Fruit fly (Drosophila melanogaster): ENCODE results near the gene mdy.

mdy gene

DNA sequence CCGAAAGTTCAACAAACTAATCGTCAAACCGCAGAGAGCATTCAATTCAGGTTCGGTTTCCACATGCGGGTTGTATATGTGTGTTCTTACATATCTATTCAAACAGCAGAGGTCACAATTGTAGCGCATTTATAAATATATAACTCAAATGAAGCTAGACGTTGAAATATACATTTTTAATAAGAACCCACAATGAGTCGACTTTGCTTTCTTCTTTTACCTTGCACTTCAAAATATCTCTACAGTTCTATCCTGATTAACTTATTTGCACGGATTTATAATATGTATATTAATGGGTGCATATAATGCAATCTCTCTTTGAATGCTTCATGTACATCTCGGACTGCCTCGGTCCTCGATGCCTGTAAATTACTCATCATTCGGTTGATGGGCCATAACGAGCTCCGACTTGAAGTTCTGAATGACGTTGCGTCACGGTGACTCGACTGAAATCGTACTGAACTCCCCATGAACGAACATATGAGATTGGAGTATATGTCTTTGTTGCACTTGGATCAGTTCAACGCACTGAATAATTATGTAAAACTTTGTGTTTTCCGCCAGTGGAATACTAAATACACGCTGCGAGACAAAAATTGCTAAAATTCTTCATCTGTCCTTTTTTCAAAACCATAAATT, 2.0 kb downstream of the mdy start (continued):
- TF ChIP-seq kay (GFP tag; optimal IDR thresholded peaks at IDR 0.05) (peak; percentile 24), CG2712 (tag; optimal IDR thresholded peaks at IDR 0.05) (peak; percentile 61), Nf-YB (GFP tag; optimal IDR thresholded peaks at IDR 0.05) (peak; percentile 30), Ssrp (tag; optimal IDR thresholded peaks at IDR 0.05) (peak; percentile 13), dysf (GFP tag; IDR thresholded peaks at IDR 0.05) (peak; percentile 34; the same call in 1 of the 3 replicates), CG11504 (tag; optimal IDR thresholded peaks at IDR 0.05) (peak; percentile 43), Sox102F (GFP tag; optimal IDR thresholded peaks at IDR 0.05) (peak; percentile 43), bsh (GFP tag; optimal IDR thresholded peaks at IDR 0.05) (peak; percentile 56 to 73), sisA (GFP tag; IDR thresholded peaks at IDR 0.05) (0 out of 2 replicates have a peak, but pooled peaks have one; percentile 25), zen2 (GFP tag; IDR thresholded peaks at IDR 0.05; ENCODE audit: partially characterized antibody) (no peak), CG11398 (GFP tag; optimal IDR thresholded peaks at IDR 0.05) (no peak), CG5180 (GFP tag; optimal IDR thresholded peaks at IDR 0.05) (peak; percentile 19), lbe (GFP tag; optimal IDR thresholded peaks at IDR 0.05) (peak; percentile 36), HmgD (GFP tag; optimal IDR thresholded peaks at IDR 0.05) (no peak), Blimp-1 (GFP tag; optimal IDR thresholded peaks at IDR 0.05) (peak; percentile 62), Spps (tag; optimal IDR thresholded peaks at IDR 0.05) (peak; percentile 22), nerfin-1 (tag; optimal IDR thresholded peaks at IDR 0.05) (peak; percentile 36), CG30403 (GFP tag; optimal IDR thresholded peaks at IDR 0.05) (peak; percentile 35), CG10267 (tag; optimal IDR thresholded peaks at IDR 0.05) (peak; percentile 27), Drgx (GFP tag; IDR thresholded peaks at IDR 0.05) (peak; percentile 31; the same call in 1 of the 2 replicates), unpg (GFP tag; optimal IDR thresholded peaks at IDR 0.05) (peak; percentile 52), Abd-B (GFP tag; optimal IDR thresholded peaks at IDR 0.05) (peak; percentile 13), mld (GFP tag; IDR thresholded peaks at IDR 0.05; ENCODE audit: partially characterized antibody) (no peak), CG18476 (GFP tag; optimal IDR thresholded peaks at IDR 0.05) (peak; percentile 3), CG17361 (GFP tag; IDR thresholded peaks at IDR 0.05) (0 out of 3 replicates have a peak, but pooled peaks have one; percentile 39), CG7839 (tag; optimal IDR thresholded peaks at IDR 0.05) (peak; percentile 43), CG17829 (tag; optimal IDR thresholded peaks at IDR 0.05) (peak; percentile 43)

dm6 chr2L:16819714-16820113, 3.3 kb downstream of the mdy start:
- TF ChIP-seq CG10959 (GFP tag; IDR thresholded peaks at IDR 0.05) (no peak), lab (GFP tag; optimal IDR thresholded peaks at IDR 0.05) (peak; percentile 44), CG9609 (GFP tag; optimal IDR thresholded peaks at IDR 0.05) (no peak), luna (GFP tag; optimal IDR thresholded peaks at IDR 0.05) (no peak), run (tag; optimal IDR thresholded peaks at IDR 0.05) (no peak), CG8089 (GFP tag; optimal IDR thresholded peaks at IDR 0.05) (no peak), Hr51 (GFP tag; optimal IDR thresholded peaks at IDR 0.05) (no peak), ftz-f1 (GFP tag; optimal IDR thresholded peaks at IDR 0.05) (no peak), z (GFP tag; IDR thresholded peaks at IDR 0.05) (peak; percentile 48; the same call in 1 of the 3 replicates), TFAM (GFP tag; optimal IDR thresholded peaks at IDR 0.05) (no peak), CG17385 (GFP tag; optimal IDR thresholded peaks at IDR 0.05) (peak; percentile 9), sima (GFP tag; optimal IDR thresholded peaks at IDR 0.05) (no peak), Vsx1 (GFP tag; optimal IDR thresholded peaks at IDR 0.05) (peak; percentile 62), CG31388 (GFP tag; optimal IDR thresholded peaks at IDR 0.05) (no peak), danr (GFP tag; IDR thresholded peaks at IDR 0.05) (no peak), grau (tag; optimal IDR thresholded peaks at IDR 0.05) (peak; percentile 37), CG8478 (optimal IDR thresholded peaks at IDR 0.05) (no peak), fru (optimal IDR thresholded peaks at IDR 0.05) (no peak), CG3281 (GFP tag; optimal IDR thresholded peaks at IDR 0.05) (peak; percentile 65), Meics (GFP tag; optimal IDR thresholded peaks at IDR 0.05) (no peak), CG32772 (GFP tag; IDR thresholded peaks at IDR 0.05) (no peak), tx (GFP tag; optimal IDR thresholded peaks at IDR 0.05) (no peak), CG6254 (GFP tag; optimal IDR thresholded peaks at IDR 0.05) (no peak), oc (tag; optimal IDR thresholded peaks at IDR 0.05) (no peak)
